Fruit fly (Drosophila melanogaster) whole organism: ENCODE measurements around the gene Ccdc58.

ENCODE experiments used
- CG8478 ChIP-seq: fragments of >200 bp; optimal IDR thresholded peaks from 2 replicates; lab custom pipeline; 2018; ENCODE audit warnings: inconsistent platforms
- EcR ChIP-seq, 2 experiments: fragments of >200 bp; optimal IDR thresholded peaks; 2 replicates each; lab custom pipeline; 2017; ENCODE audit warnings: missing biosample characterization in 2 of 2, missing genetic modification characterization in 2 of 2, missing genetic modification reagents in 2 of 2
- pan ChIP-seq: fragments of >200 bp; optimal IDR thresholded peaks from 2 replicates; lab custom pipeline; 2017
- psq ChIP-seq: fragments of >200 bp; optimal IDR thresholded peaks from 2 replicates; lab custom pipeline; 2017
- usp ChIP-seq: fragments of >200 bp; optimal IDR thresholded peaks from 2 replicates; lab custom pipeline; 2017; ENCODE audit warnings: missing biosample characterization, missing genetic modification characterization, mixed read lengths

- no peak for TF ChIP-seq psq (lab: Kevin White, UChicago)
- no peak for TF ChIP-seq EcR (GFP tag; optimal IDR thresholded peaks at IDR 0.05; lab: Kevin White, UChicago)
- no peak for TF ChIP-seq usp
- TF ChIP-seq pan (lab: Kevin White, UChicago), result no peak
- no peak for TF ChIP-seq CG8478
These were observed 12.1 kb upstream of the Ccdc58 start for dm6 chr3L:19792717-19793437.
